Worm (Caenorhabditis elegans) whole organism, early embryonic: ENCODE results near the gene C16C8.9.
A peak's percentile ranks its signal among the peaks of the same experiment; 100 is the strongest.
"Not testable (repeated sequence)": the region's sequence is repeated elsewhere in the genome, so short reads cannot be mapped to it uniquely, and the experiment has no call there.

Experiments used
- B0310.2 ChIP-seq: sonication (generic microtip); optimal IDR thresholded peaks from 2 replicates; lab custom pipeline; 2016; ENCODE audit warnings: mild to moderate bottlenecking, missing genetic modification characterization, missing compliant biosample characterization
- F13C5.2 ChIP-seq: sonication (generic microtip); optimal IDR thresholded peaks from 2 replicates; lab custom pipeline; 2017; ENCODE audit warnings: mild to moderate bottlenecking, missing genetic modification characterization, inconsistent platforms, missing compliant biosample characterization
- aly-1 ChIP-seq: sonication (generic microtip); optimal IDR thresholded peaks from 2 replicates; lab custom pipeline; 2016; ENCODE audit warnings: missing genetic modification characterization, missing compliant biosample characterization
- ama-1 ChIP-seq: fragments of 150-350 bp; optimal IDR thresholded peaks from 2 replicates; lab custom pipeline; 2014
- ceh-13 ChIP-seq: fragments of 200-800 bp; sonication (Bioruptor generic); optimal IDR thresholded peaks from 2 replicates; lab custom pipeline; 2018; ENCODE audit warnings: mild to moderate bottlenecking, missing genetic modification characterization, missing compliant biosample characterization
- ceh-36 ChIP-seq: sonication (generic microtip); optimal IDR thresholded peaks from 2 replicates; lab custom pipeline; 2016; ENCODE audit warnings: missing genetic modification characterization, inconsistent platforms, missing compliant biosample characterization
- ets-7 ChIP-seq: sonication (generic microtip); optimal IDR thresholded peaks from 2 replicates; lab custom pipeline; 2016; ENCODE audit warnings: missing genotype, missing genetic modification characterization, missing compliant biosample characterization
- flt-1 ChIP-seq: fragments of 200-800 bp; sonication (Bioruptor generic); IDR thresholded peaks from 2 replicates; pipeline ENCODE4 v1.3.6; 2022; ENCODE audit warnings: missing genetic modification characterization, missing compliant biosample characterization
- hmbx-1 ChIP-seq: sonication (generic microtip); optimal IDR thresholded peaks from 2 replicates; lab custom pipeline; 2016; ENCODE audit warnings: mild to moderate bottlenecking, missing genetic modification characterization, missing compliant biosample characterization
- hmg-4 ChIP-seq: fragments of 200-800 bp; sonication (Bioruptor generic); optimal IDR thresholded peaks from 2 replicates; lab custom pipeline; 2018; ENCODE audit warnings: mild to moderate bottlenecking, missing genetic modification characterization, missing compliant biosample characterization
- hnd-1 ChIP-seq: sonication (generic microtip); optimal IDR thresholded peaks from 2 replicates; lab custom pipeline; 2016; ENCODE audit warnings: missing genetic modification characterization, missing compliant biosample characterization
- pes-1 ChIP-seq: fragments of 200-800 bp; sonication (Bioruptor generic); IDR thresholded peaks from 2 replicates; pipeline ENCODE4 v1.3.6; 2022; ENCODE audit warnings: missing genetic modification reagents, missing genetic modification characterization, missing compliant biosample characterization
- scrt-1 ChIP-seq: fragments of 200-800 bp; sonication (Bioruptor generic); IDR thresholded peaks from 2 replicates; pipeline ENCODE4 v1.3.6; 2022; ENCODE audit warnings: missing genetic modification characterization, missing compliant biosample characterization
- sea-1 ChIP-seq: fragments of 200-800 bp; sonication (Bioruptor generic); conservative IDR thresholded peaks from 2 replicates; pipeline ENCODE4 v1.3.6; 2022; ENCODE audit warnings: missing genetic modification characterization, missing compliant biosample characterization
- tbx-11 ChIP-seq: fragments of 200-800 bp; sonication (Bioruptor generic); IDR thresholded peaks from 2 replicates; pipeline ENCODE4 v1.3.6; 2022; ENCODE audit warnings: missing genetic modification characterization, missing compliant biosample characterization
- tbx-37 ChIP-seq: fragments of 200-800 bp; sonication (Bioruptor generic); conservative IDR thresholded peaks from 2 replicates; pipeline ENCODE4 v1.3.6; 2022; ENCODE audit warnings: missing genetic modification reagents, missing genetic modification characterization, missing compliant biosample characterization
- tra-4 ChIP-seq: sonication (generic microtip); optimal IDR thresholded peaks from 2 replicates; lab custom pipeline; 2017; ENCODE audit warnings: missing genetic modification characterization, missing compliant biosample characterization

Gene C16C8.9

ce11 chrII:3471603-3472002, 8.6 kb upstream of the C16C8.9 start, which contains the start of gene Y49F6B.13:
Y49F6B.13 (minus strand) TSS chrII:3471703.
- TF ChIP-seq hmbx-1 (tag; lab: Kevin White, UChicago) = no peak
- TF ChIP-seq ets-7 = no peak
- no peak for TF ChIP-seq B0310.2 (tag; lab: Kevin White, UChicago)
- no peak for TF ChIP-seq flt-1 (GFP tag; lab: Robert Waterston, UW)
- no peak for TF ChIP-seq aly-1 (tag; lab: Kevin White, UChicago)
- no peak for TF ChIP-seq hmg-4 (GFP tag; lab: Kevin White, UChicago)
- TF ChIP-seq sea-1 (GFP tag; lab: Robert Waterston, UW) = no peak
- TF ChIP-seq pes-1 (GFP tag; lab: Robert Waterston, UW) = no peak
- no peak for TF ChIP-seq ceh-13 (GFP tag; lab: Kevin White, UChicago)
- no peak for TF ChIP-seq scrt-1 (GFP tag; lab: Robert Waterston, UW)
- TF ChIP-seq tbx-37 (GFP tag; lab: Robert Waterston, UW) = no peak
- no peak for TF ChIP-seq hnd-1 (tag; lab: Kevin White, UChicago)
- no peak for TF ChIP-seq F13C5.2 (tag; lab: Kevin White, UChicago)
- TF ChIP-seq ceh-36 = no peak
- TF ChIP-seq tbx-11 = no peak
- TF ChIP-seq ama-1 (lab: Kevin White, UChicago) = no peak
- TF ChIP-seq tra-4 (tag; lab: Kevin White, UChicago) = no peak

- TF ChIP-seq F13C5.2 (tag; lab: Kevin White, UChicago) (no peak), scrt-1 (GFP tag; lab: Robert Waterston, UW) (no peak), hmbx-1 (tag; lab: Kevin White, UChicago) (no peak), hmg-4 (GFP tag; lab: Kevin White, UChicago) (no peak), ets-7 (no peak), ama-1 (lab: Kevin White, UChicago) (no peak), tbx-11 (no peak), ceh-13 (GFP tag; lab: Kevin White, UChicago) (no peak), aly-1 (tag; lab: Kevin White, UChicago) (no peak)
Measured at ce11 chrII:3470549-3470948, 7.6 kb upstream of the C16C8.9 start, which contains the start of gene Y49F6B.20. Y49F6B.20 (minus strand) TSS chrII:3470649.

- not testable (repeated sequence) for TF ChIP-seq hmg-4 (GFP tag; lab: Kevin White, UChicago); hmbx-1 (tag; lab: Kevin White, UChicago); ets-7
Measured at ce11 chrII:3464580-3464979, 1.6 kb upstream of the C16C8.9 start, which contains the start of gene C16C8.10. C16C8.10 (minus strand) TSS chrII:3464680.

- TF ChIP-seq tbx-37 (GFP tag; lab: Robert Waterston, UW) (no peak), tra-4 (tag; lab: Kevin White, UChicago) (no peak), sea-1 (GFP tag; lab: Robert Waterston, UW) (no peak), ets-7 (no peak), F13C5.2 (tag; lab: Kevin White, UChicago) (no peak)
Measured at ce11 chrII:3461586-3461985, 1.4 kb downstream of the C16C8.9 start, which contains the start of gene C16C8.8. C16C8.8 (minus strand) TSS chrII:3461686.

- TF ChIP-seq aly-1 (tag; lab: Kevin White, UChicago) = no peak
- TF ChIP-seq flt-1 (GFP tag; lab: Robert Waterston, UW) = no peak
- no peak for TF ChIP-seq scrt-1 (GFP tag; lab: Robert Waterston, UW)
- TF ChIP-seq tbx-37 (GFP tag; lab: Robert Waterston, UW) = no peak
- no peak for TF ChIP-seq ceh-13 (GFP tag; lab: Kevin White, UChicago)
- no peak for TF ChIP-seq hnd-1 (tag; lab: Kevin White, UChicago)
- no peak for TF ChIP-seq pes-1 (GFP tag; lab: Robert Waterston, UW)
- no peak for TF ChIP-seq sea-1 (GFP tag; lab: Robert Waterston, UW)
- no peak for TF ChIP-seq hmg-4 (GFP tag; lab: Kevin White, UChicago)
- no peak for TF ChIP-seq F13C5.2 (tag; lab: Kevin White, UChicago)
- no peak for TF ChIP-seq ets-7
Measured at ce11 chrII:3460048-3460447, 2.9 kb downstream of the C16C8.9 start, which contains the start of gene C16C8.7. C16C8.7 (minus strand) TSS chrII:3460148.

ce11 chrII:3459199-3459598, 3.8 kb downstream of the C16C8.9 start:
- TF ChIP-seq ceh-13 (GFP tag; lab: Kevin White, UChicago) = no peak
- TF ChIP-seq ama-1 (lab: Kevin White, UChicago) = no peak
- peak; percentile 69 for TF ChIP-seq ceh-36

- no peak for TF ChIP-seq hmbx-1 (tag; lab: Kevin White, UChicago)
- no peak for TF ChIP-seq ceh-13 (GFP tag; lab: Kevin White, UChicago)
- no peak for TF ChIP-seq sea-1 (GFP tag; lab: Robert Waterston, UW)
- TF ChIP-seq F13C5.2 (tag; lab: Kevin White, UChicago) = no peak
- TF ChIP-seq hnd-1 (tag; lab: Kevin White, UChicago) = no peak
- no peak for TF ChIP-seq tbx-37 (GFP tag; lab: Robert Waterston, UW)
- no peak for TF ChIP-seq scrt-1 (GFP tag; lab: Robert Waterston, UW)
- TF ChIP-seq tra-4 (tag; lab: Kevin White, UChicago) = no peak
- TF ChIP-seq ama-1 (lab: Kevin White, UChicago) = no peak
- no peak for TF ChIP-seq aly-1 (tag; lab: Kevin White, UChicago)
- no peak for TF ChIP-seq tbx-11
- TF ChIP-seq hmg-4 (GFP tag; lab: Kevin White, UChicago) = no peak
- no peak for TF ChIP-seq flt-1 (GFP tag; lab: Robert Waterston, UW)
Measured at ce11 chrII:3458209-3458608, 4.8 kb downstream of the C16C8.9 start, which contains the start of the genes C16C8.26 and C16C8.19. C16C8.26 (minus strand) TSS chrII:3458309. C16C8.19 (plus strand) TSS chrII:3458487.

- no peak for TF ChIP-seq hmbx-1 (tag; lab: Kevin White, UChicago)
- TF ChIP-seq B0310.2 (tag; lab: Kevin White, UChicago) = no peak
- TF ChIP-seq ama-1 (lab: Kevin White, UChicago) = no peak
- TF ChIP-seq sea-1 (GFP tag; lab: Robert Waterston, UW) = no peak
- TF ChIP-seq flt-1 (GFP tag; lab: Robert Waterston, UW) = no peak
- no peak for TF ChIP-seq tra-4 (tag; lab: Kevin White, UChicago)
- TF ChIP-seq F13C5.2 (tag; lab: Kevin White, UChicago) = no peak
- TF ChIP-seq ceh-36 = no peak
- no peak for TF ChIP-seq ets-7
- TF ChIP-seq tbx-37 (GFP tag; lab: Robert Waterston, UW) = no peak
- TF ChIP-seq pes-1 (GFP tag; lab: Robert Waterston, UW) = no peak
- TF ChIP-seq ceh-13 (GFP tag; lab: Kevin White, UChicago) = no peak
- TF ChIP-seq scrt-1 (GFP tag; lab: Robert Waterston, UW) = no peak
- TF ChIP-seq hmg-4 (GFP tag; lab: Kevin White, UChicago) = no peak
Measured at ce11 chrII:3453521-3453920, 9.5 kb downstream of the C16C8.9 start, which contains the start of gene C16C8.11. C16C8.11 (plus strand) TSS chrII:3453708.
